Worm (Caenorhabditis elegans): Measurements from ENCODE around the gene rad-54.L2.

The rad-54.L2 gene

ce11 chrIV:8925990-8926389 is 32.1 kb downstream of the rad-54.L2 start, which contains the start of the genes D1046.2 and cfim-2:
Gene D1046.2 (minus strand): TSS chrIV:8926067.
Gene cfim-2 (plus strand): TSS chrIV:8926324.
- TF ChIP-seq elt-2 (tag; optimal IDR thresholded peaks at IDR 0.05) (no peak), lsy-2 (tag; optimal IDR thresholded peaks at IDR 0.05) (peak in 1 of 2 experiments; percentile 64), fos-1 (tag; optimal IDR thresholded peaks at IDR 0.05) (no peak), nhr-77 (tag; optimal IDR thresholded peaks at IDR 0.05) (no peak), nhr-47 (tag; optimal IDR thresholded peaks at IDR 0.05) (peak; percentile 30), egl-27 (tag; optimal IDR thresholded peaks at IDR 0.05) (no peak), dsc-1 (tag; optimal IDR thresholded peaks at IDR 0.05) (no peak), skn-1 (tag; optimal IDR thresholded peaks at IDR 0.05) (peak; percentile 3), nhr-76 (tag; optimal IDR thresholded peaks at IDR 0.05) (no peak), xbp-1 (tag; optimal IDR thresholded peaks at IDR 0.05) (peak; percentile 1), efl-1 (optimal IDR thresholded peaks at IDR 0.05) (peak; percentile 4 to 33), efl-1 (GFP tag; optimal IDR thresholded peaks at IDR 0.05 in 1 of 2) (peak; percentile 14 to 86), dpl-1 (GFP tag; optimal IDR thresholded peaks at IDR 0.05) (peak; percentile 5 to 33 (median 27)), mdl-1 (tag; optimal IDR thresholded peaks at IDR 0.05) (no peak), blmp-1 (tag; optimal IDR thresholded peaks at IDR 0.05) (peak; percentile 46), alr-1 (tag; optimal IDR thresholded peaks at IDR 0.05; ENCODE audit: borderline replicate concordance) (no peak), lin-13 (GFP tag; optimal IDR thresholded peaks at IDR 0.05) (no peak), fkh-10 (GFP tag; optimal IDR thresholded peaks at IDR 0.05) (no peak), pqm-1 (tag; optimal IDR thresholded peaks at IDR 0.05) (no peak), ztf-4 (tag; optimal IDR thresholded peaks at IDR 0.05) (no peak), ceh-82 (tag; optimal IDR thresholded peaks at IDR 0.05) (no peak), lin-35 (GFP tag; optimal IDR thresholded peaks at IDR 0.05) (peak in 1 of 2 experiments; percentile 48), aha-1 (tag; optimal IDR thresholded peaks at IDR 0.05) (no peak), swsn-7 (tag; optimal IDR thresholded peaks at IDR 0.05) (peak; percentile 30), snpc-4 (tag; optimal IDR thresholded peaks at IDR 0.05) (no peak), nhr-84 (tag; optimal IDR thresholded peaks at IDR 0.05) (no peak), tbx-2 (tag; optimal IDR thresholded peaks at IDR 0.05) (no peak), lin-39 (tag; optimal IDR thresholded peaks at IDR 0.05) (no peak), nhr-237 (tag; optimal IDR thresholded peaks at IDR 0.05) (no peak), unc-86 (tag; optimal IDR thresholded peaks at IDR 0.05) (no peak), zip-4 (GFP tag; optimal IDR thresholded peaks at IDR 0.05) (no peak), jun-1 (tag; optimal IDR thresholded peaks at IDR 0.05) (no peak), unc-130 (tag; optimal IDR thresholded peaks at IDR 0.05) (peak; percentile 47), F16B12.6 (tag; optimal IDR thresholded peaks at IDR 0.05) (no peak), nhr-12 (tag; optimal IDR thresholded peaks at IDR 0.05) (no peak), sptf-1 (tag; optimal IDR thresholded peaks at IDR 0.05) (no peak), ama-1 (optimal IDR thresholded peaks at IDR 0.05) (no peak), unc-30 (tag; optimal IDR thresholded peaks at IDR 0.05) (no peak), C04F5.9 (tag; optimal IDR thresholded peaks at IDR 0.05) (no peak), elt-3 (tag; optimal IDR thresholded peaks at IDR 0.05) (no peak), vab-15 (tag; optimal IDR thresholded peaks at IDR 0.05) (no peak), mep-1 (tag; optimal IDR thresholded peaks at IDR 0.05) (peak; percentile 41), snu-23 (GFP tag; optimal IDR thresholded peaks at IDR 0.05) (peak; percentile 37), lin-14 (GFP tag; optimal IDR thresholded peaks at IDR 0.05) (peak; percentile 4), lin-15B (tag; optimal IDR thresholded peaks at IDR 0.05) (peak; percentile 12), unc-98 (GFP tag; IDR thresholded peaks at IDR 0.05) (no peak), zag-1 (tag; optimal IDR thresholded peaks at IDR 0.05) (no peak), fkh-8 (tag; optimal IDR thresholded peaks at IDR 0.05) (no peak), ceh-90 (tag; optimal IDR thresholded peaks at IDR 0.05) (no peak), C16A3.4 (tag; optimal IDR thresholded peaks at IDR 0.05) (peak; percentile 28), nhr-71 (tag; optimal IDR thresholded peaks at IDR 0.05) (peak; percentile 39), hlh-4 (tag; optimal IDR thresholded peaks at IDR 0.05) (no peak), mab-9 (GFP tag; IDR thresholded peaks at IDR 0.05) (no peak)

Measured in whole organism, L1 larva.